Worm (Caenorhabditis elegans) whole organism, L2 larva: ENCODE data around the gene ddo-2.

Source experiments
- F13H6.1 ChIP-seq: sonication (generic microtip); optimal IDR thresholded peaks from 2 replicates; lab custom pipeline; 2016; ENCODE audit warnings: missing genetic modification characterization, missing compliant biosample characterization
- R02D3.7 ChIP-seq: fragments of 150-350 bp; optimal IDR thresholded peaks from 2 replicates; lab custom pipeline; 2014; ENCODE audit warnings: missing biosample characterization, missing genetic modification characterization
- Y55F3AM.14 ChIP-seq: fragments of 200-800 bp; sonication (Bioruptor generic); optimal IDR thresholded peaks from 2 replicates; lab custom pipeline; 2018; ENCODE audit warnings: mild to moderate bottlenecking, missing genetic modification characterization, missing compliant biosample characterization
- ZK546.5 ChIP-seq: sonication (generic microtip); optimal IDR thresholded peaks from 2 replicates; lab custom pipeline; 2017; ENCODE audit warnings: missing biosample characterization, missing genetic modification characterization
- aly-2 ChIP-seq: fragments of 150-350 bp; optimal IDR thresholded peaks from 2 replicates; lab custom pipeline; 2014; ENCODE audit warnings: missing biosample characterization, missing genetic modification characterization
- ama-1 ChIP-seq: fragments of 150-350 bp; optimal IDR thresholded peaks from 2 replicates; lab custom pipeline; 2018; ENCODE audit warnings: inconsistent platforms
- blmp-1 ChIP-seq: sonication (generic microtip); optimal IDR thresholded peaks from 2 replicates; lab custom pipeline; 2017; ENCODE audit warnings: missing genetic modification characterization, mild to moderate bottlenecking, missing compliant biosample characterization, antibody characterized with exemption, moderate library complexity; ENCODE audit not compliant: insufficient read depth
- ceh-16 ChIP-seq: fragments of 150-350 bp; optimal IDR thresholded peaks from 2 replicates; lab custom pipeline; 2014; ENCODE audit warnings: missing biosample characterization, missing genetic modification characterization
- ceh-82 ChIP-seq: fragments of 150-350 bp; optimal IDR thresholded peaks from 2 replicates; lab custom pipeline; 2014; ENCODE audit warnings: missing biosample characterization, missing genetic modification characterization
- crh-2 ChIP-seq: sonication (generic microtip); optimal IDR thresholded peaks from 2 replicates; lab custom pipeline; 2017; ENCODE audit warnings: missing biosample characterization, missing genetic modification characterization
- dmd-4 ChIP-seq: sonication (generic microtip); optimal IDR thresholded peaks from 2 replicates; lab custom pipeline; 2017; ENCODE audit warnings: missing biosample characterization, missing genetic modification characterization
- egl-27 ChIP-seq: sonication (generic microtip); optimal IDR thresholded peaks from 3 replicates; lab custom pipeline; 2017; ENCODE audit warnings: missing biosample characterization, missing genetic modification reagents, missing genetic modification characterization
- elt-3 ChIP-seq: sonication (generic microtip); optimal IDR thresholded peaks from 2 replicates; lab custom pipeline; 2017; ENCODE audit warnings: missing biosample characterization, missing genetic modification characterization
- fos-1 ChIP-seq: fragments of 150-350 bp; optimal IDR thresholded peaks from 2 replicates; lab custom pipeline; 2014; ENCODE audit warnings: missing biosample characterization, missing genetic modification characterization
- gmeb-1 ChIP-seq: fragments of 150-350 bp; optimal IDR thresholded peaks from 2 replicates; lab custom pipeline; 2014; ENCODE audit warnings: missing biosample characterization, missing genetic modification characterization
- lin-11 ChIP-seq: fragments of 150-350 bp; sonication (generic microtip); optimal IDR thresholded peaks from 2 replicates; lab custom pipeline; 2014; ENCODE audit warnings: missing biosample characterization, missing genetic modification characterization, inconsistent platforms, mixed read lengths
- lin-13 ChIP-seq: fragments of 150-350 bp; optimal IDR thresholded peaks from 2 replicates; lab custom pipeline; 2014; ENCODE audit warnings: missing biosample characterization, missing genetic modification reagents, missing genetic modification characterization
- mab-5 ChIP-seq: fragments of 150-350 bp; optimal IDR thresholded peaks from 2 replicates; lab custom pipeline; 2014; ENCODE audit warnings: missing biosample characterization, missing genetic modification characterization
- mdl-1 ChIP-seq, 2 experiments: fragments of 150-350 bp in 1 of 2; sonication (generic microtip) in 1 of 2; optimal IDR thresholded peaks; 2 replicates each; lab custom pipeline; 2017; ENCODE audit warnings: missing biosample characterization in 2 of 2, missing genetic modification characterization in 2 of 2
- nhr-10 ChIP-seq: sonication (generic microtip); optimal IDR thresholded peaks from 2 replicates; lab custom pipeline; 2017; ENCODE audit warnings: missing biosample characterization, missing genetic modification characterization
- nhr-11 ChIP-seq: fragments of 150-350 bp; optimal IDR thresholded peaks from 2 replicates; lab custom pipeline; 2014; ENCODE audit warnings: missing biosample characterization, missing genetic modification characterization
- nhr-12 ChIP-seq: fragments of 150-350 bp; optimal IDR thresholded peaks from 2 replicates; lab custom pipeline; 2014; ENCODE audit warnings: missing biosample characterization, missing genetic modification characterization
- nhr-129 ChIP-seq: fragments of 150-350 bp; optimal IDR thresholded peaks from 2 replicates; lab custom pipeline; 2014; ENCODE audit warnings: missing biosample characterization, missing genetic modification characterization
- nhr-21 ChIP-seq: fragments of 150-350 bp; optimal IDR thresholded peaks from 2 replicates; lab custom pipeline; 2014; ENCODE audit warnings: missing biosample characterization, missing genetic modification characterization
- nhr-23 ChIP-seq: fragments of 150-350 bp; optimal IDR thresholded peaks from 2 replicates; lab custom pipeline; 2014; ENCODE audit warnings: missing biosample characterization, missing genetic modification reagents, missing genetic modification characterization
- nhr-237 ChIP-seq: fragments of 150-350 bp; optimal IDR thresholded peaks from 2 replicates; lab custom pipeline; 2014; ENCODE audit warnings: missing biosample characterization, missing genetic modification characterization
- nhr-6 ChIP-seq: fragments of 150-350 bp; optimal IDR thresholded peaks from 2 replicates; lab custom pipeline; 2014; ENCODE audit warnings: missing biosample characterization, missing genetic modification characterization
- nhr-77 ChIP-seq: fragments of 150-350 bp; optimal IDR thresholded peaks from 2 replicates; lab custom pipeline; 2014; ENCODE audit warnings: missing biosample characterization, missing genetic modification characterization
- sem-4 ChIP-seq: fragments of 150-350 bp; optimal IDR thresholded peaks from 2 replicates; lab custom pipeline; 2014; ENCODE audit warnings: missing biosample characterization, missing genetic modification reagents, missing genetic modification characterization
- skn-1 ChIP-seq: sonication (generic microtip); optimal IDR thresholded peaks from 2 replicates; lab custom pipeline; 2017; ENCODE audit warnings: missing biosample characterization, missing genetic modification characterization
- unc-39 ChIP-seq: fragments of 150-350 bp; optimal IDR thresholded peaks from 2 replicates; lab custom pipeline; 2014; ENCODE audit warnings: missing biosample characterization, missing genetic modification characterization
- zag-1 ChIP-seq: fragments of 150-350 bp; optimal IDR thresholded peaks from 2 replicates; lab custom pipeline; 2014; ENCODE audit warnings: missing biosample characterization, missing genetic modification characterization
- ztf-1 ChIP-seq: fragments of 200-800 bp; sonication (Bioruptor generic); conservative IDR thresholded peaks from 2 replicates; pipeline ENCODE4 v1.3.6; 2022; ENCODE audit warnings: missing genetic modification characterization, missing compliant biosample characterization
- ztf-11 ChIP-seq: sonication (generic microtip); optimal IDR thresholded peaks from 2 replicates; lab custom pipeline; 2017; ENCODE audit warnings: missing biosample characterization, missing genetic modification characterization
- ztf-4 ChIP-seq: fragments of 150-350 bp; optimal IDR thresholded peaks from 2 replicates; lab custom pipeline; 2014; ENCODE audit warnings: missing biosample characterization, missing genetic modification characterization

The ddo-2 gene

ce11 chrV:7400095-7400494 is 35.4 kb downstream of the ddo-2 start, which contains the start of gene cnc-9:
Gene cnc-9 (minus strand): TSS chrV:7400195.
- no peak for TF ChIP-seq nhr-6 (tag; lab: Kevin White, UChicago)
- TF ChIP-seq nhr-23: no peak
- TF ChIP-seq elt-3 (tag; lab: Kevin White, UChicago): no peak
- no peak for TF ChIP-seq nhr-10 (tag; lab: Kevin White, UChicago)
- no peak for TF ChIP-seq mab-5
- no peak for TF ChIP-seq dmd-4
- no peak for TF ChIP-seq crh-2 (tag; lab: Kevin White, UChicago)
- no peak for TF ChIP-seq R02D3.7 (tag; lab: Kevin White, UChicago)
- TF ChIP-seq ceh-16 (tag; lab: Kevin White, UChicago): no peak
- no peak for TF ChIP-seq mdl-1 (tag; optimal IDR thresholded peaks at IDR 0.05; lab: Kevin White, UChicago)
- no peak for TF ChIP-seq ztf-4 (tag; lab: Kevin White, UChicago)
- TF ChIP-seq nhr-237 (tag; lab: Kevin White, UChicago): no peak
- no peak for TF ChIP-seq skn-1 (tag; lab: Kevin White, UChicago)
- TF ChIP-seq egl-27: no peak
- no peak for TF ChIP-seq ceh-82 (tag; lab: Kevin White, UChicago)
- no peak for TF ChIP-seq zag-1 (tag; lab: Kevin White, UChicago)
- TF ChIP-seq ZK546.5: no peak
- TF ChIP-seq lin-13 (GFP tag; lab: Kevin White, UChicago): no peak
- no peak for TF ChIP-seq Y55F3AM.14

- TF ChIP-seq nhr-77 (tag; lab: Kevin White, UChicago) (no peak), ceh-82 (tag; lab: Kevin White, UChicago) (no peak), nhr-21 (no peak)
Observed at ce11 chrV:7399202-7399601, 36.3 kb downstream of the ddo-2 start, which contains the start of gene gst-41. Gene gst-41 (minus strand): TSS chrV:7399302.

- TF ChIP-seq lin-13 (GFP tag; lab: Kevin White, UChicago) (no peak), F13H6.1 (tag; lab: Kevin White, UChicago) (no peak), crh-2 (tag; lab: Kevin White, UChicago) (no peak), sem-4 (tag; lab: Kevin White, UChicago) (no peak), nhr-12 (tag; lab: Kevin White, UChicago) (no peak), aly-2 (tag; lab: Kevin White, UChicago) (no peak), blmp-1 (tag; lab: Kevin White, UChicago) (no peak), lin-11 (tag; lab: Kevin White, UChicago) (no peak), gmeb-1 (tag; lab: Kevin White, UChicago) (no peak), dmd-4 (no peak)
- TF ChIP-seq, all 48 proteins: peak for 0
Observed at ce11 chrV:7395359-7395758, 40.1 kb downstream of the ddo-2 start, which contains the start of gene srx-9. Gene srx-9 (minus strand): TSS chrV:7395459.

- peak; percentile 70 for TF ChIP-seq fos-1 (tag; lab: Kevin White, UChicago)
- TF ChIP-seq nhr-129: no peak
Observed at ce11 chrV:7391933-7392332, 43.6 kb downstream of the ddo-2 start, which contains the start of gene fbxa-105. Gene fbxa-105 (minus strand): TSS chrV:7392029.

- TF ChIP-seq ama-1 (lab: Kevin White, UChicago): no peak
- no peak for TF ChIP-seq ceh-16 (tag; lab: Kevin White, UChicago)
- no peak for TF ChIP-seq lin-11 (tag; lab: Kevin White, UChicago)
- TF ChIP-seq Y55F3AM.14: no peak
- no peak for TF ChIP-seq unc-39 (tag; lab: Kevin White, UChicago)
- TF ChIP-seq nhr-237 (tag; lab: Kevin White, UChicago): no peak
- TF ChIP-seq nhr-21: no peak
- no peak for TF ChIP-seq fos-1 (tag; lab: Kevin White, UChicago)
- TF ChIP-seq ZK546.5: no peak
- no peak for TF ChIP-seq mab-5
Observed at ce11 chrV:7389771-7390170, 45.7 kb downstream of the ddo-2 start, which contains the start of gene C02H6.1. Gene C02H6.1 (minus strand): TSS chrV:7389871.

- TF ChIP-seq nhr-12 (tag; lab: Kevin White, UChicago): no peak
- no peak for TF ChIP-seq nhr-11
- TF ChIP-seq skn-1 (tag; lab: Kevin White, UChicago): no peak
- no peak for TF ChIP-seq Y55F3AM.14
- TF ChIP-seq ztf-11: no peak
- no peak for TF ChIP-seq nhr-77 (tag; lab: Kevin White, UChicago)
- TF ChIP-seq sem-4 (tag; lab: Kevin White, UChicago): no peak
- TF ChIP-seq ztf-1 (GFP tag; lab: Robert Waterston, UW): no peak
- no peak for TF ChIP-seq gmeb-1 (tag; lab: Kevin White, UChicago)
- TF ChIP-seq, all 48 proteins: peak for 0
Observed at ce11 chrV:7387755-7388154, 47.8 kb downstream of the ddo-2 start, which contains the start of gene C02H6.3. Gene C02H6.3 (minus strand): TSS chrV:7387855.
